Fruit fly (Drosophila melanogaster) whole organism, prepupa: Measurements from ENCODE around the gene TwdlF.

Source experiments
- CG10669 ChIP-seq: fragments of 200-800 bp; sonication (Bioruptor generic); optimal IDR thresholded peaks from 3 replicates; lab custom pipeline; 2018; ENCODE audit warnings: missing biosample characterization, mild to moderate bottlenecking, missing genetic modification characterization, moderate library complexity
- CG15336 ChIP-seq: fragments of 200-800 bp; sonication (Bioruptor generic); IDR thresholded peaks from 2 replicates; pipeline ENCODE4 v1.3.6; 2022; ENCODE audit warnings: missing biosample characterization, missing genetic modification characterization
- CG1621 ChIP-seq: fragments of 200-800 bp; sonication (Bioruptor generic); optimal IDR thresholded peaks from 3 replicates; lab custom pipeline; 2018; ENCODE audit warnings: missing biosample characterization, mild to moderate bottlenecking, missing genetic modification characterization
- CG16779 ChIP-seq: fragments of 200-800 bp; sonication (Bioruptor generic); optimal IDR thresholded peaks from 3 replicates; lab custom pipeline; 2017; ENCODE audit warnings: missing biosample characterization, mild to moderate bottlenecking, missing genetic modification characterization
- CG31627 ChIP-seq: fragments of 200-800 bp; sonication (Bioruptor generic); optimal IDR thresholded peaks from 3 replicates; lab custom pipeline; 2016; ENCODE audit warnings: missing biosample characterization, missing genetic modification characterization
- CG6854 ChIP-seq: fragments of 200-800 bp; sonication (Bioruptor generic); optimal IDR thresholded peaks from 2 replicates; lab custom pipeline; 2017; ENCODE audit warnings: missing biosample characterization, mild to moderate bottlenecking, missing genetic modification characterization
- CG8632 ChIP-seq: fragments of 200-800 bp; sonication (Bioruptor generic); optimal IDR thresholded peaks from 3 replicates; lab custom pipeline; 2016; ENCODE audit warnings: missing biosample characterization, missing genetic modification characterization
- Eip93F ChIP-seq: fragments of 200-800 bp; sonication (Bioruptor generic); optimal IDR thresholded peaks from 2 replicates; lab custom pipeline; 2016; ENCODE audit warnings: missing biosample characterization, mild to moderate bottlenecking, missing genetic modification characterization
- Ets21C ChIP-seq: fragments of 200-800 bp; sonication (Bioruptor generic); optimal IDR thresholded peaks from 3 replicates; lab custom pipeline; 2016; ENCODE audit warnings: missing biosample characterization, missing genetic modification characterization
- Hr38 ChIP-seq: sonication (Bioruptor generic); optimal IDR thresholded peaks from 2 replicates; lab custom pipeline; 2016; ENCODE audit warnings: missing biosample characterization, missing genetic modification characterization
- Hr4 ChIP-seq: fragments of 200-800 bp; sonication (Bioruptor generic); optimal IDR thresholded peaks from 3 replicates; lab custom pipeline; 2016; ENCODE audit warnings: missing biosample characterization, missing genetic modification characterization
- Lpt ChIP-seq: fragments of 200-800 bp; sonication (Bioruptor generic); optimal IDR thresholded peaks from 3 replicates; lab custom pipeline; 2016; ENCODE audit warnings: missing biosample characterization, missing genetic modification characterization
- lz ChIP-seq: fragments of 200-800 bp; sonication (Bioruptor generic); optimal IDR thresholded peaks from 3 replicates; lab custom pipeline; 2016; ENCODE audit warnings: missing biosample characterization, missing genetic modification characterization
- svp ChIP-seq: fragments of 200-800 bp; sonication (Bioruptor generic); peaks from one replicate; lab custom pipeline; 2016; ENCODE audit warnings: missing biosample characterization, missing genetic modification characterization

dm6 chr3R:4252943-4253342 is 6.1 kb downstream of the TwdlF start, which contains the start of gene CG14644:
- TF ChIP-seq CG6854 (GFP tag; lab: Kevin White, UChicago) (no peak), CG1621 (tag; lab: Kevin White, UChicago) (no peak), svp (GFP tag; lab: Kevin White, UChicago) (no peak), CG16779 (tag; lab: Kevin White, UChicago) (no peak), Ets21C (GFP tag; lab: Kevin White, UChicago) (no peak), lz (no peak), CG31627 (GFP tag; lab: Kevin White, UChicago) (no peak), Lpt (GFP tag; lab: Kevin White, UChicago) (no peak), CG8632 (GFP tag; lab: Kevin White, UChicago) (no peak), CG15336 (no peak), Hr38 (GFP tag; lab: Kevin White, UChicago) (no peak), Eip93F (GFP tag; lab: Kevin White, UChicago) (no peak), Hr4 (GFP tag; lab: Kevin White, UChicago) (no peak), CG10669 (no peak)
